Worm (Caenorhabditis elegans): ENCODE data around the gene C49C8.6.

DNA sequence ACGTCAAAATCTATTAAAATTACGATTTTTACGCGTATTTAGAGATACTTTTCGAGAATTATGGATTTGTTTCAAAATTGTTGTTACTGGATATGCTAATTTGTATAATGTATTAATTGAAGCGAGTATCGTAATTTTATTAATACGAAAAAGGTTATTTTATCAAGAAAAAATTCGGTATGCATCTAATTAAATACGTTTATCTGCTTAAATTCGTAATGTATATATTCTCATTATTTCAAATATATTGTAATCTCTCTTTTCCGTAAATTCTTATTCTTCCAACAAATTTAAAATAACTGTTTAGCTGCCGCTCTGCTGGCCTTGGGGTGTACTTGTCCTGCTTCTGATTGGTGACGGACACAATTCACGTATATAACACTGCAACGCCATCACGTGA, 27.0 kb downstream of the C49C8.6 start, which contains the start of gene dgk-4:
- TF ChIP-seq blmp-1 (tag; optimal IDR thresholded peaks at IDR 0.05; ENCODE audit: insufficient read depth): no peak
- no peak for TF ChIP-seq ceh-82 (tag; optimal IDR thresholded peaks at IDR 0.05)
- TF ChIP-seq mab-5 (tag; optimal IDR thresholded peaks at IDR 0.05): no peak
- TF ChIP-seq ceh-16 (tag; optimal IDR thresholded peaks at IDR 0.05): no peak
- TF ChIP-seq egl-27 (tag; optimal IDR thresholded peaks at IDR 0.05): no peak
- no peak for TF ChIP-seq peb-1 (tag; optimal IDR thresholded peaks at IDR 0.05)
- no peak for TF ChIP-seq aly-2 (tag; optimal IDR thresholded peaks at IDR 0.05)
- TF ChIP-seq nhr-12 (tag; optimal IDR thresholded peaks at IDR 0.05): no peak
- no peak for TF ChIP-seq nhr-6 (tag; optimal IDR thresholded peaks at IDR 0.05)
